Worm (Caenorhabditis elegans) whole organism, L1 larva: ENCODE measurements around the gene K12H6.6.
A peak's percentile ranks its signal among the peaks of the same experiment; 100 is the strongest.

Experiments used
- C04F5.9 ChIP-seq: sonication (generic microtip); optimal IDR thresholded peaks from 2 replicates; lab custom pipeline; 2016; ENCODE audit warnings: missing genetic modification characterization, missing compliant biosample characterization
- F16B12.6 ChIP-seq: fragments of 150-350 bp; optimal IDR thresholded peaks from 2 replicates; lab custom pipeline; 2014; ENCODE audit warnings: missing biosample characterization, missing genetic modification characterization
- Y116A8C.19 ChIP-seq: sonication (generic microtip); optimal IDR thresholded peaks from 2 replicates; lab custom pipeline; 2016; ENCODE audit warnings: missing compliant biosample characterization, missing genetic modification characterization, borderline replicate concordance
- aha-1 ChIP-seq: fragments of 150-350 bp; optimal IDR thresholded peaks from 2 replicates; lab custom pipeline; 2014; ENCODE audit warnings: missing biosample characterization, missing genetic modification characterization
- blmp-1 ChIP-seq: fragments of 150-350 bp; optimal IDR thresholded peaks from 2 replicates; lab custom pipeline; 2014; ENCODE audit warnings: missing biosample characterization, missing genetic modification characterization
- ceh-63 ChIP-seq: fragments of 200-800 bp; sonication (Bioruptor generic); optimal IDR thresholded peaks from 2 replicates; lab custom pipeline; 2018; ENCODE audit warnings: mild to moderate bottlenecking, missing genetic modification characterization, missing compliant biosample characterization
- ceh-8 ChIP-seq: fragments of 200-800 bp; sonication (Bioruptor generic); optimal IDR thresholded peaks from 2 replicates; lab custom pipeline; 2018; ENCODE audit warnings: mild to moderate bottlenecking, missing genetic modification characterization, moderate library complexity, missing compliant biosample characterization
- ceh-82 ChIP-seq, 3 experiments: fragments of 150-350 bp in 1 of 3; sonication (generic microtip) in 2 of 3; optimal IDR thresholded peaks; 2 replicates each; lab custom pipeline; 2014 to 2017; ENCODE audit warnings: missing biosample characterization in 3 of 3, missing genetic modification characterization in 3 of 3
- ceh-88 ChIP-seq: fragments of 200-800 bp; sonication (Bioruptor generic); IDR thresholded peaks from 2 replicates; pipeline ENCODE4 v1.3.6; 2022; ENCODE audit warnings: missing genetic modification characterization, missing compliant biosample characterization
- ceh-90 ChIP-seq: sonication (generic microtip); optimal IDR thresholded peaks from 2 replicates; lab custom pipeline; 2016; ENCODE audit warnings: missing genetic modification characterization, missing compliant biosample characterization
- efl-1 ChIP-seq, 4 experiments: fragments of 150-350 bp; optimal IDR thresholded peaks in 3 of 4; peaks in 1 of 4; 1 replicate in 1 of 4; 2 replicates in 3 of 4; lab custom pipeline; 2014; ENCODE audit warnings: missing biosample characterization in 2 of 4, missing genetic modification characterization in 2 of 4, missing genetic modification reagents in 2 of 4
- elt-2 ChIP-seq: sonication (generic microtip); optimal IDR thresholded peaks from 2 replicates; lab custom pipeline; 2016; ENCODE audit warnings: missing genetic modification characterization, mild to moderate bottlenecking, inconsistent platforms, missing compliant biosample characterization, missing genetic modification reagents
- fkh-10 ChIP-seq: sonication (generic microtip); optimal IDR thresholded peaks from 2 replicates; lab custom pipeline; 2017; ENCODE audit warnings: missing biosample characterization, missing genetic modification reagents, missing genetic modification characterization
- hlh-17 ChIP-seq: fragments of 200-800 bp; sonication (Bioruptor generic); optimal IDR thresholded peaks from 2 replicates; lab custom pipeline; 2018; ENCODE audit warnings: missing genetic modification characterization, mild to moderate bottlenecking, missing compliant biosample characterization, moderate library complexity, borderline replicate concordance
- hpl-2 ChIP-seq: fragments of 150-350 bp; optimal IDR thresholded peaks from 2 replicates; lab custom pipeline; 2014; ENCODE audit warnings: missing biosample characterization, missing genetic modification reagents, missing genetic modification characterization
- irx-1 ChIP-seq: sonication (generic microtip); optimal IDR thresholded peaks from 2 replicates; lab custom pipeline; 2016; ENCODE audit warnings: missing genetic modification characterization, missing compliant biosample characterization
- lin-14 ChIP-seq: fragments of 200-800 bp; sonication (Bioruptor generic); optimal IDR thresholded peaks from 2 replicates; lab custom pipeline; 2018; ENCODE audit warnings: mild to moderate bottlenecking, missing genetic modification characterization, moderate library complexity, missing compliant biosample characterization
- lin-39 ChIP-seq: fragments of 150-350 bp; optimal IDR thresholded peaks from 2 replicates; lab custom pipeline; 2014; ENCODE audit warnings: missing biosample characterization, missing genetic modification reagents, missing genetic modification characterization
- mdl-1 ChIP-seq, 2 experiments: fragments of 150-350 bp; optimal IDR thresholded peaks; 2 replicates each; lab custom pipeline; 2014 to 2017; ENCODE audit warnings: missing biosample characterization in 2 of 2, missing genetic modification characterization in 2 of 2, inconsistent platforms in 1 of 2
- nhr-11 ChIP-seq: fragments of 150-350 bp; optimal IDR thresholded peaks from 2 replicates; lab custom pipeline; 2014; ENCODE audit warnings: missing biosample characterization, missing genetic modification characterization
- nhr-19 ChIP-seq: fragments of 200-800 bp; sonication (Bioruptor generic); conservative IDR thresholded peaks from 2 replicates; pipeline ENCODE4 v1.3.6; 2022; ENCODE audit warnings: missing genetic modification characterization, missing compliant biosample characterization
- nhr-28 ChIP-seq: fragments of 150-350 bp; optimal IDR thresholded peaks from 2 replicates; lab custom pipeline; 2014; ENCODE audit warnings: missing biosample characterization, missing genetic modification characterization
- nhr-76 ChIP-seq: sonication (generic microtip); optimal IDR thresholded peaks from 2 replicates; lab custom pipeline; 2017; ENCODE audit warnings: missing biosample characterization, missing genetic modification characterization
- pag-3 ChIP-seq: sonication (generic microtip); optimal IDR thresholded peaks from 2 replicates; lab custom pipeline; 2017; ENCODE audit warnings: missing genetic modification characterization, mild to moderate bottlenecking, missing compliant biosample characterization, antibody characterized with exemption, borderline replicate concordance; ENCODE audit not compliant: insufficient read depth
- pax-3 ChIP-seq: fragments of 200-800 bp; sonication (Bioruptor generic); optimal IDR thresholded peaks from 2 replicates; lab custom pipeline; 2018; ENCODE audit warnings: mild to moderate bottlenecking, missing genetic modification characterization, moderate library complexity, missing compliant biosample characterization
- snpc-4 ChIP-seq: fragments of 150-350 bp; optimal IDR thresholded peaks from 2 replicates; lab custom pipeline; 2014; ENCODE audit warnings: missing biosample characterization, missing genetic modification characterization
- unc-130 ChIP-seq: fragments of 150-350 bp; optimal IDR thresholded peaks from 2 replicates; lab custom pipeline; 2017; ENCODE audit warnings: missing biosample characterization, missing genetic modification characterization, inconsistent platforms
- unc-30 ChIP-seq: sonication (generic microtip); optimal IDR thresholded peaks from 2 replicates; lab custom pipeline; 2017; ENCODE audit warnings: missing biosample characterization, missing genetic modification characterization
- unc-62 ChIP-seq: fragments of 150-350 bp; optimal IDR thresholded peaks from 2 replicates; lab custom pipeline; 2014; ENCODE audit warnings: missing biosample characterization, missing genetic modification reagents, missing genetic modification characterization
- unc-86 ChIP-seq: sonication (generic microtip); optimal IDR thresholded peaks from 2 replicates; lab custom pipeline; 2016; ENCODE audit warnings: missing genetic modification characterization, missing compliant biosample characterization
- vab-15 ChIP-seq: sonication (generic microtip); optimal IDR thresholded peaks from 2 replicates; lab custom pipeline; 2017; ENCODE audit warnings: missing genotype, mild to moderate bottlenecking, missing genetic modification characterization, missing compliant biosample characterization
- xbp-1 ChIP-seq: sonication (generic microtip); optimal IDR thresholded peaks from 2 replicates; lab custom pipeline; 2016; ENCODE audit warnings: missing genetic modification characterization, missing compliant biosample characterization
- zag-1 ChIP-seq: fragments of 150-350 bp; optimal IDR thresholded peaks from 2 replicates; lab custom pipeline; 2014; ENCODE audit warnings: missing biosample characterization, missing genetic modification characterization
- ztf-4 ChIP-seq: fragments of 150-350 bp; optimal IDR thresholded peaks from 2 replicates; lab custom pipeline; 2014; ENCODE audit warnings: missing biosample characterization, missing genetic modification characterization

K12H6.6 gene

ce11 chrII:2787031-2787512, 44.0 kb downstream of the K12H6.6 start, which contains the start of the genes F08D12.12 and srpa-72 (continued):
- TF ChIP-seq nhr-19 (GFP tag; lab: Robert Waterston, UW), result peak; percentile 23
- TF ChIP-seq unc-30 (tag; lab: Kevin White, UChicago), result no peak
- TF ChIP-seq lin-39, result no peak
- TF ChIP-seq pax-3 (tag; lab: Kevin White, UChicago), result no peak
- peak in 1 of 2 experiments; percentile 18 for TF ChIP-seq mdl-1 (tag; optimal IDR thresholded peaks at IDR 0.05; lab: Kevin White, UChicago)
- no peak for TF ChIP-seq irx-1 (tag; lab: Kevin White, UChicago)
- peak; percentile 91 for TF ChIP-seq F16B12.6 (tag; lab: Kevin White, UChicago)

ce11 chrII:2785787-2786186, 45.2 kb downstream of the K12H6.6 start:
- TF ChIP-seq efl-1 (optimal IDR thresholded peaks at IDR 0.05; lab: Kevin White, UChicago), result no peak
- peak in 1 of 2 experiments; percentile 49 for TF ChIP-seq efl-1 (GFP tag; optimal IDR thresholded peaks at IDR 0.05 in 1 of 2; lab: Kevin White, UChicago)
- no peak for TF ChIP-seq unc-86 (tag; lab: Kevin White, UChicago)

- no peak for TF ChIP-seq nhr-11 (tag; lab: Kevin White, UChicago)
- no peak for TF ChIP-seq snpc-4 (tag; lab: Kevin White, UChicago)
- TF ChIP-seq ceh-88, result no peak
- TF ChIP-seq ceh-82 (tag; optimal IDR thresholded peaks at IDR 0.05; lab: Kevin White, UChicago), result no peak
- TF ChIP-seq lin-39, result no peak
- TF ChIP-seq zag-1 (tag; lab: Kevin White, UChicago), result no peak
- no peak for TF ChIP-seq unc-130 (tag; lab: Kevin White, UChicago)
- TF ChIP-seq ceh-63 (GFP tag; lab: Kevin White, UChicago), result no peak
- TF ChIP-seq, all 84 proteins: peak for 0
These were observed 47.7 kb downstream of the K12H6.6 start for ce11 chrII:2783380-2783779.

- TF ChIP-seq blmp-1 (tag; lab: Kevin White, UChicago) (no peak), efl-1 (optimal IDR thresholded peaks at IDR 0.05; lab: Kevin White, UChicago) (no peak), efl-1 (GFP tag; optimal IDR thresholded peaks at IDR 0.05 in 1 of 2; lab: Kevin White, UChicago) (no peak), ztf-4 (tag; lab: Kevin White, UChicago) (no peak), C04F5.9 (tag; lab: Kevin White, UChicago) (no peak), unc-62 (no peak), F16B12.6 (tag; lab: Kevin White, UChicago) (no peak), ceh-88 (no peak), hpl-2 (GFP tag; lab: Kevin White, UChicago) (no peak), Y116A8C.19 (no peak), unc-30 (tag; lab: Kevin White, UChicago) (no peak), fkh-10 (GFP tag; lab: Kevin White, UChicago) (no peak), vab-15 (no peak), xbp-1 (no peak), aha-1 (no peak)
- TF ChIP-seq, all 84 proteins: peak for 0
These were observed 49.7 kb downstream of the K12H6.6 start, which contains the start of gene F08D12.2 for ce11 chrII:2781355-2781754. Gene F08D12.2 (plus strand): TSS chrII:2781655.

ce11 chrII:2780804-2781203, 50.2 kb downstream of the K12H6.6 start:
- TF ChIP-seq nhr-28 (no peak), nhr-76 (tag; lab: Kevin White, UChicago) (no peak), ceh-90 (no peak), hlh-17 (GFP tag; lab: Kevin White, UChicago) (no peak), ceh-8 (GFP tag; lab: Kevin White, UChicago) (no peak), elt-2 (no peak), lin-14 (GFP tag; lab: Kevin White, UChicago) (no peak), pag-3 (tag; lab: Kevin White, UChicago) (no peak)
